Fruit fly (Drosophila melanogaster) whole organism, prepupa: ENCODE measurements around the gene dlp.

ENCODE experiments used
- CG10631 ChIP-seq: fragments of 200-800 bp; sonication (Bioruptor generic); optimal IDR thresholded peaks from 2 replicates; lab custom pipeline; 2016; ENCODE audit warnings: missing biosample characterization, missing genetic modification characterization
- CG11294 ChIP-seq: fragments of 200-800 bp; sonication (Bioruptor generic); IDR thresholded peaks from 2 replicates; pipeline ENCODE4 v1.3.6; 2022; ENCODE audit warnings: missing biosample characterization, missing genetic modification characterization
- CG31627 ChIP-seq: fragments of 200-800 bp; sonication (Bioruptor generic); optimal IDR thresholded peaks from 3 replicates; lab custom pipeline; 2016; ENCODE audit warnings: missing biosample characterization, missing genetic modification characterization
- CG34406 ChIP-seq: fragments of 200-800 bp; sonication (Bioruptor generic); optimal IDR thresholded peaks from 3 replicates; lab custom pipeline; 2016; ENCODE audit warnings: missing biosample characterization, missing genetic modification characterization
- CG6854 ChIP-seq: fragments of 200-800 bp; sonication (Bioruptor generic); optimal IDR thresholded peaks from 2 replicates; lab custom pipeline; 2017; ENCODE audit warnings: missing biosample characterization, mild to moderate bottlenecking, missing genetic modification characterization
- Gug ChIP-seq: fragments of 200-800 bp; sonication (Bioruptor generic); IDR thresholded peaks from 2 replicates; pipeline ENCODE4 v1.3.6; 2022; ENCODE audit warnings: missing biosample characterization, missing genetic modification characterization
- Hr39 ChIP-seq: fragments of 200-800 bp; sonication (Bioruptor generic); optimal IDR thresholded peaks from 2 replicates; lab custom pipeline; 2016; ENCODE audit warnings: missing biosample characterization, missing genetic modification characterization
- Smox ChIP-seq: fragments of 200-800 bp; sonication (Bioruptor generic); optimal IDR thresholded peaks from 3 replicates; lab custom pipeline; 2016; ENCODE audit warnings: missing biosample characterization, missing genetic modification characterization
- Sox15 ChIP-seq: fragments of 200-800 bp; sonication (Bioruptor generic); optimal IDR thresholded peaks from 3 replicates; lab custom pipeline; 2016; ENCODE audit warnings: missing biosample characterization, missing genetic modification characterization
- acj6 ChIP-seq: fragments of 200-800 bp; sonication (Bioruptor generic); optimal IDR thresholded peaks from 3 replicates; lab custom pipeline; 2016; ENCODE audit warnings: missing biosample characterization, missing genetic modification characterization
- pdm3 ChIP-seq: fragments of 200-800 bp; sonication (Bioruptor generic); optimal IDR thresholded peaks from 3 replicates; lab custom pipeline; 2016; ENCODE audit warnings: missing biosample characterization, missing genetic modification characterization
- topi ChIP-seq: fragments of 200-800 bp; sonication (Bioruptor generic); optimal IDR thresholded peaks from 3 replicates; lab custom pipeline; 2016; ENCODE audit warnings: missing biosample characterization, missing genetic modification characterization

- TF ChIP-seq CG34406 (GFP tag; lab: Kevin White, UChicago) (no peak), Gug (GFP tag; lab: Robert Waterston, UW) (no peak), pdm3 (GFP tag; lab: Kevin White, UChicago) (no peak), CG10631 (GFP tag; lab: Kevin White, UChicago) (no peak), Smox (GFP tag; lab: Kevin White, UChicago) (no peak), CG11294 (GFP tag; lab: Robert Waterston, UW) (no peak), topi (GFP tag; lab: Kevin White, UChicago) (no peak), CG6854 (GFP tag; lab: Kevin White, UChicago) (no peak), CG31627 (GFP tag; lab: Kevin White, UChicago) (no peak), acj6 (no peak), Hr39 (GFP tag; lab: Kevin White, UChicago) (no peak), Sox15 (no peak)
Measured at dm6 chr3L:14643692-14644091, 11.3 kb downstream of the dlp start.
